ENCODE assay signal across 5 fruit fly cellular contexts in genomic region chr3L:10518945-10519344, dm6.
A peak's percentile ranks its signal among the peaks of the same experiment; 100 is the strongest.
TF ChIP-seq lines count a peak whose summit lies in the region.

No protein-coding gene starts in this region.

- peak; percentile 50 for TF ChIP-seq CTCF in whole organism, embryonic (GFP tag; optimal IDR thresholded peaks at IDR 0.05; lab: Kevin White, UChicago)

TF ChIP-seq in whole organism, adult, 20 proteins besides CTCF, POLR2A, EP300 and RAD21:
- TF ChIP-seq CG7101 (tag; optimal IDR thresholded peaks at IDR 0.05; lab: Kevin White, UChicago), result peak; percentile 37
- no peak for TF ChIP-seq CG11617 (GFP tag; optimal IDR thresholded peaks at IDR 0.05; lab: Kevin White, UChicago)
- TF ChIP-seq Crg-1 (GFP tag; optimal IDR thresholded peaks at IDR 0.05; lab: Kevin White, UChicago), result no peak
- TF ChIP-seq CG12768 (GFP tag; optimal IDR thresholded peaks at IDR 0.05; lab: Kevin White, UChicago), result no peak
- no peak for TF ChIP-seq CG14711 (tag; optimal IDR thresholded peaks at IDR 0.05; lab: Kevin White, UChicago)
- TF ChIP-seq Hr96 (GFP tag; optimal IDR thresholded peaks at IDR 0.05; lab: Kevin White, UChicago), result no peak
- TF ChIP-seq CG1620 (GFP tag; optimal IDR thresholded peaks at IDR 0.05; lab: Kevin White, UChicago), result no peak
- TF ChIP-seq Clk (GFP tag; optimal IDR thresholded peaks at IDR 0.05; lab: Kevin White, UChicago), result no peak
- peak; percentile 9 for TF ChIP-seq pad (GFP tag; optimal IDR thresholded peaks at IDR 0.05; lab: Kevin White, UChicago)
- peak; percentile 24 for TF ChIP-seq ovo (GFP tag; optimal IDR thresholded peaks at IDR 0.05; lab: Kevin White, UChicago)
- TF ChIP-seq bab1 (GFP tag; optimal IDR thresholded peaks at IDR 0.05; lab: Kevin White, UChicago), result no peak
TF ChIP-seq in whole organism, adult: peak in this region for 3.

TF ChIP-seq in whole organism, embryonic, 481 proteins besides CTCF, POLR2A, EP300 and RAD21 (continues in another document):
- TF ChIP-seq CG12219 (GFP tag; optimal IDR thresholded peaks at IDR 0.05; lab: Kevin White, UChicago) (peak; percentile 74), CG1024 (GFP tag; IDR thresholded peaks at IDR 0.05; lab: Robert Waterston, UW) (peak; percentile 75; the same call in 1 of the 2 replicates), ttk (GFP tag; IDR thresholded peaks at IDR 0.05; lab: Robert Waterston, UW) (peak; percentile 10; the same call in 1 of the 2 replicates), Sry-β (GFP tag; optimal IDR thresholded peaks at IDR 0.05; lab: Kevin White, UChicago) (peak; percentile 73), CG9876 (GFP tag; optimal IDR thresholded peaks at IDR 0.05; lab: Kevin White, UChicago) (peak; percentile 83), bigmax (GFP tag; optimal IDR thresholded peaks at IDR 0.05; lab: Kevin White, UChicago) (peak; percentile 71), CG11695 (GFP tag; IDR thresholded peaks at IDR 0.05; lab: Robert Waterston, UW) (peak; percentile 74), ab (GFP tag; optimal IDR thresholded peaks at IDR 0.05; lab: Kevin White, UChicago) (no peak), CG9817 (tag; optimal IDR thresholded peaks at IDR 0.05; lab: Kevin White, UChicago) (no peak), CG17186 (GFP tag; optimal IDR thresholded peaks at IDR 0.05; lab: Kevin White, UChicago) (peak; percentile 78), CG15073 (GFP tag; optimal IDR thresholded peaks at IDR 0.05; lab: Kevin White, UChicago) (peak; percentile 33), vvl (GFP tag; IDR thresholded peaks at IDR 0.05; lab: Robert Waterston, UW) (peak; percentile 77), CG31388 (GFP tag; optimal IDR thresholded peaks at IDR 0.05; lab: Kevin White, UChicago) (peak; percentile 43), CG8290 (GFP tag; optimal IDR thresholded peaks at IDR 0.05; lab: Kevin White, UChicago) (peak; percentile 92), CG8290 (tag; optimal IDR thresholded peaks at IDR 0.05; lab: Kevin White, UChicago) (peak; percentile 68 to 95), vfl (GFP tag; optimal IDR thresholded peaks at IDR 0.05; lab: Kevin White, UChicago) (peak; percentile 20), p53 (GFP tag; optimal IDR thresholded peaks at IDR 0.05; lab: Kevin White, UChicago) (peak; percentile 80), CG7928 (GFP tag; optimal IDR thresholded peaks at IDR 0.05; lab: Kevin White, UChicago) (no peak), tll (GFP tag; optimal IDR thresholded peaks at IDR 0.05; lab: Kevin White, UChicago) (peak in 1 of 2 experiments; percentile 97), CkIIα-i1 (GFP tag; IDR thresholded peaks at IDR 0.05; lab: Robert Waterston, UW) (no peak)

TF ChIP-seq in whole organism, prepupa, 60 proteins besides CTCF, POLR2A, EP300 and RAD21:
- TF ChIP-seq fkh (GFP tag; optimal IDR thresholded peaks at IDR 0.05; lab: Kevin White, UChicago) (peak; percentile 99), acj6 (GFP tag; optimal IDR thresholded peaks at IDR 0.05; lab: Kevin White, UChicago) (no peak), Eip78C (GFP tag; lab: Kevin White, UChicago) (peak; percentile 36)

TF ChIP-seq in whole organism, pupa, 21 proteins besides CTCF, POLR2A, EP300 and RAD21:
- TF ChIP-seq CG14655 (GFP tag; optimal IDR thresholded peaks at IDR 0.05; lab: Kevin White, UChicago) (peak; percentile 10), CG34367 (tag; optimal IDR thresholded peaks at IDR 0.05; lab: Kevin White, UChicago) (no peak), CG10348 (GFP tag; IDR thresholded peaks at IDR 0.05; lab: Robert Waterston, UW) (no peak), rn (GFP tag; IDR thresholded peaks at IDR 0.05; lab: Robert Waterston, UW) (no peak), Ets98B (GFP tag; IDR thresholded peaks at IDR 0.05; lab: Robert Waterston, UW) (peak; percentile 30; the same call in 1 of the 2 replicates), D1 (tag; optimal IDR thresholded peaks at IDR 0.05; lab: Kevin White, UChicago) (no peak), EcR (GFP tag; optimal IDR thresholded peaks at IDR 0.05; lab: Kevin White, UChicago) (no peak), CG32121 (GFP tag; IDR thresholded peaks at IDR 0.05; lab: Robert Waterston, UW) (no peak), CG15710 (tag; optimal IDR thresholded peaks at IDR 0.05; lab: Kevin White, UChicago) (no peak), CG4496 (GFP tag; IDR thresholded peaks at IDR 0.05; lab: Robert Waterston, UW) (no peak; the same call in 2 of the 3 replicates), CG17806 (tag; optimal IDR thresholded peaks at IDR 0.05; lab: Kevin White, UChicago) (no peak), CG8159 (tag; optimal IDR thresholded peaks at IDR 0.05; lab: Kevin White, UChicago) (no peak), CG13204 (GFP tag; optimal IDR thresholded peaks at IDR 0.05; lab: Kevin White, UChicago) (no peak)

TF ChIP-seq in whole organism, wandering third instar larva, 38 proteins besides CTCF, POLR2A, EP300 and RAD21:
- TF ChIP-seq Abd-B (GFP tag; optimal IDR thresholded peaks at IDR 0.05; lab: Kevin White, UChicago) (no peak), dmrt93B (GFP tag; optimal IDR thresholded peaks at IDR 0.05; lab: Kevin White, UChicago) (no peak), Dif (GFP tag; optimal IDR thresholded peaks at IDR 0.05; lab: Kevin White, UChicago; ENCODE audit: partially characterized antibody) (no peak), sage (GFP tag; optimal IDR thresholded peaks at IDR 0.05; lab: Kevin White, UChicago) (no peak), dsf (GFP tag; optimal IDR thresholded peaks at IDR 0.05; lab: Kevin White, UChicago; ENCODE audit: borderline replicate concordance) (no peak), Hr78 (GFP tag; optimal IDR thresholded peaks at IDR 0.05; lab: Kevin White, UChicago) (no peak), Vsx2 (GFP tag; optimal IDR thresholded peaks at IDR 0.05; lab: Kevin White, UChicago; ENCODE audit: partially characterized antibody) (no peak), psq (GFP tag; optimal IDR thresholded peaks at IDR 0.05; lab: Kevin White, UChicago) (no peak), Rel (GFP tag; optimal IDR thresholded peaks at IDR 0.05; lab: Kevin White, UChicago) (no peak), Rel (tag; optimal IDR thresholded peaks at IDR 0.05; lab: Kevin White, UChicago) (no peak), foxo (GFP tag; optimal IDR thresholded peaks at IDR 0.05; lab: Kevin White, UChicago) (peak in 1 of 2 experiments; percentile 23), rgr (GFP tag; optimal IDR thresholded peaks at IDR 0.05; lab: Kevin White, UChicago) (peak; percentile 0), br (GFP tag; optimal IDR thresholded peaks at IDR 0.05; lab: Kevin White, UChicago) (no peak), sv (GFP tag; optimal IDR thresholded peaks at IDR 0.05; lab: Kevin White, UChicago) (peak; percentile 3), Hr83 (GFP tag; optimal IDR thresholded peaks at IDR 0.05; lab: Kevin White, UChicago; ENCODE audit: poor library complexity, severe bottlenecking) (peak; percentile 42)
